Fruit fly (Drosophila melanogaster): ENCODE data around the gene CG15353.

CG15353 gene

DNA sequence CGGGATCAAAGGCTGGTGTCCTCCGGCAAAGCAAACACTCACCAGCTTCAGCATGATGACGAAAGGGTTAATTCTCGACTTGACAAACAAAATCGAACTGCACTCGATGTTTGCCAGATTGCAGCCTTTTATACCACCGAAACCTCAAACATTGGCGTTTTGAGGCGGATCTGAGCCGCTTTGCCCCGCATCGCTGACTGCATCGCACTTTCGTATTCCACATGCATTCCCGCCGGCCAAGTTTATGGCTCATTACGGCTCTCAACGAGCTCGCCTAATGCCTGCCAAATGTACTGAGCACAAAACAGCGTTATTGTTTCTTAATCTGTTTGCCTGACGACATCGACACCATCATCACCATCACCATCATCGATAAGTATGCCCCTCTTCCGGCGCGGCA, at the start of gene CG15353:
Gene CG15353 (minus strand): TSS at position 101 of the 400 bp plus-strand sequence.
- no peak for TF ChIP-seq Hr96 (GFP tag; optimal IDR thresholded peaks at IDR 0.05)
- no peak for TF ChIP-seq CG7101 (tag; optimal IDR thresholded peaks at IDR 0.05)
- TF ChIP-seq CG14711 (tag; optimal IDR thresholded peaks at IDR 0.05), result no peak
- TF ChIP-seq Clk (GFP tag; optimal IDR thresholded peaks at IDR 0.05), result no peak
- TF ChIP-seq cic (GFP tag; optimal IDR thresholded peaks at IDR 0.05), result no peak
- no peak for TF ChIP-seq bab1 (GFP tag; optimal IDR thresholded peaks at IDR 0.05)
- TF ChIP-seq tj (GFP tag; optimal IDR thresholded peaks at IDR 0.05), result no peak
- no peak for TF ChIP-seq CG12768 (GFP tag; optimal IDR thresholded peaks at IDR 0.05)
- TF ChIP-seq toe (GFP tag; optimal IDR thresholded peaks at IDR 0.05), result no peak
- no peak for TF ChIP-seq CG5204 (GFP tag; optimal IDR thresholded peaks at IDR 0.05)
- no peak for TF ChIP-seq pad (GFP tag; optimal IDR thresholded peaks at IDR 0.05)
- no peak for TF ChIP-seq kay (GFP tag; ENCODE audit: borderline replicate concordance)

DNA sequence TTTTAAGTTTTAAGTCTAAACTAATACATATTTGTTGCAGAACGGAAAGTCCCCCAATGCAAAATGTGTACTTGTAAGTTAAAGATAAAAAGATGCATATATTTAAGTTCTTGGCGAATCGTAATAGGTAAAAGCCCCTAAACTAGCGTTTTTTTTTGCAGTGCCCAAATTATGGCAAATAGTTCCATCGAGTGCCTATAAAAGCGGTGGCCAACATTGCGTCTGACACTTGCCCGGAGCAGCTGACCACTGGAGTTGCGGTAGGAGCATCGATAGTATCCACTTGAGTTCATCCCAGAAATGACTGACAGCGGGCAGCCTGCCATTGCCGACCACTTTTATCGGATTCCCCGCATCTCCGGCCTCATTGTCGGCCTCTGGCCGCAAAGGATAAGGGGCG, 47.3 kb upstream of the CG15353 start, which contains the start of gene Or22c:
Gene Or22c (plus strand): TSS at position 301 of the 400 bp plus-strand sequence.
- TF ChIP-seq CG7045 (GFP tag; optimal IDR thresholded peaks at IDR 0.05), result no peak
- TF ChIP-seq kay (GFP tag; ENCODE audit: borderline replicate concordance), result no peak
- no peak for TF ChIP-seq CG12768 (GFP tag; optimal IDR thresholded peaks at IDR 0.05)
- TF ChIP-seq CG7101 (tag; optimal IDR thresholded peaks at IDR 0.05), result no peak
- TF ChIP-seq CG1620 (GFP tag; optimal IDR thresholded peaks at IDR 0.05), result no peak
- no peak for TF ChIP-seq CG5204 (GFP tag; optimal IDR thresholded peaks at IDR 0.05)

DNA sequence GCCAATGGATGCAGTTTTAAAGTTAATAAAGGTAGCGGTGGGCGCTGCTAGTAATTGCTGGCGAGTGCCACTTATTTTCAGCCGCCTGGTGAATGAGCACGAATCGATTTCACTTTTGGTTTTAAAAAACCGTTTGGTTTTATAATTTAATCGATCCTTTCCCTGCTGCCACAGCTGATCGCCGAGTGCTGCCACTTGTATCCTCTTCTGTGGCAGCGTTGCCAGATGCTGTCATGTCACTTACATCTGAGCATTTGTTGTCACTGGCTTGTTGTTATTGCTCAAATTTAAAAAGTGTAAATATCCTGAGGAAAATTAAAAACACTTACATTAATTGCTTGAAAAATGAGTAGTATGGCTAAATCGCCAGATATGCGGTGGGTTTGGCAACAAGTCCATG, 38.3 kb upstream of the CG15353 start, which contains the start of gene Kebab:
Gene Kebab (plus strand): TSS at position 230 of the 400 bp plus-strand sequence.
- TF ChIP-seq Crg-1 (GFP tag; optimal IDR thresholded peaks at IDR 0.05) (no peak), CG7045 (GFP tag; optimal IDR thresholded peaks at IDR 0.05) (no peak), pad (GFP tag; optimal IDR thresholded peaks at IDR 0.05) (no peak), ovo (GFP tag; optimal IDR thresholded peaks at IDR 0.05) (no peak), CG12768 (GFP tag; optimal IDR thresholded peaks at IDR 0.05) (no peak), Mnt (GFP tag; optimal IDR thresholded peaks at IDR 0.05) (no peak), bab1 (GFP tag; optimal IDR thresholded peaks at IDR 0.05) (no peak), kay (GFP tag; ENCODE audit: borderline replicate concordance) (no peak)

DNA sequence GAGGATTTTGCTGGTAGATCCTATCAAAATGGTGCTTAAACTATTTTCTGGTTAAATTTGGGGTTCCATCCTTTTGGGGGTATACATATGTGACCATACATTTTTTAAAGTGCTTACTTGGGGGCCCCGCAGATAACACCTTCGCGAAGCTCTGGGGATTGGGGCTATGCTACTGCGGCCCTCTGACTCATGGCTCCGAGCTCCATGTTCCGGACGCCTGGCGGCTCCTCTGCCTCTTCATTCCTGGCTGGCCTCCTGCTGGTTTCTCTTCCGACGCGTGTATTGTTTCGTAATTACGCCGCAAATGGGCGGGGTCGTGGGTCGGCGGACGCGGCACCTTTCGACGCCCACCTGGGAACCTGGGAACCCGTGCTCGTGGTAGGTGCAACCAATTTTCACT, 37.8 kb upstream of the CG15353 start:
- TF ChIP-seq Hr96 (GFP tag; optimal IDR thresholded peaks at IDR 0.05) (no peak), CG12768 (GFP tag; optimal IDR thresholded peaks at IDR 0.05) (no peak), CG11617 (GFP tag; optimal IDR thresholded peaks at IDR 0.05) (no peak), cnc (optimal IDR thresholded peaks at IDR 0.05) (no peak), pad (GFP tag; optimal IDR thresholded peaks at IDR 0.05) (no peak), Crg-1 (GFP tag; optimal IDR thresholded peaks at IDR 0.05) (no peak), Mnt (GFP tag; optimal IDR thresholded peaks at IDR 0.05) (no peak), tj (GFP tag; optimal IDR thresholded peaks at IDR 0.05) (no peak), cic (GFP tag; optimal IDR thresholded peaks at IDR 0.05) (no peak), Clk (GFP tag; optimal IDR thresholded peaks at IDR 0.05) (no peak), kay (GFP tag; ENCODE audit: borderline replicate concordance) (no peak), CG33017 (tag; optimal IDR thresholded peaks at IDR 0.05) (no peak), bab1 (GFP tag; optimal IDR thresholded peaks at IDR 0.05) (no peak), toe (GFP tag; optimal IDR thresholded peaks at IDR 0.05) (no peak), CG1620 (GFP tag; optimal IDR thresholded peaks at IDR 0.05) (no peak), CG7101 (tag; optimal IDR thresholded peaks at IDR 0.05) (no peak), ovo (GFP tag; optimal IDR thresholded peaks at IDR 0.05) (no peak), CG14711 (tag; optimal IDR thresholded peaks at IDR 0.05) (no peak)

DNA sequence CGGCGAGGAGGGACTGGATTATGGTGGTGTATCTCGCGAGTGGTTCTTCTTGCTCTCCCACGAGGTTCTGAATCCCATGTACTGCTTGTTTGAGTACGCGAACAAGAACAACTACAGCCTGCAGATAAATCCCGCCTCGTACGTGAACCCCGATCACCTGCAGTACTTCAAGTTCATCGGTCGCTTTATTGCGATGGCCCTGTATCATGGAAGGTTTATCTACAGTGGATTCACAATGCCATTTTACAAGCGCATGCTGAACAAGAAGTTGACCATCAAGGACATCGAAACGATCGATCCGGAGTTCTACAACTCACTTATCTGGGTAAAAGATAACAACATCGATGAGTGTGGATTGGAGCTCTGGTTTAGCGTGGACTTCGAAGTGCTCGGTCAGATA, 35.1 kb upstream of the CG15353 start:
- TF ChIP-seq toe (GFP tag; optimal IDR thresholded peaks at IDR 0.05) (no peak), CG14711 (tag; optimal IDR thresholded peaks at IDR 0.05) (no peak), tj (GFP tag; optimal IDR thresholded peaks at IDR 0.05) (no peak), pad (GFP tag; optimal IDR thresholded peaks at IDR 0.05) (no peak), CG7101 (tag; optimal IDR thresholded peaks at IDR 0.05) (no peak), cic (GFP tag; optimal IDR thresholded peaks at IDR 0.05) (no peak), CG11617 (GFP tag; optimal IDR thresholded peaks at IDR 0.05) (no peak), cnc (optimal IDR thresholded peaks at IDR 0.05) (no peak), bab1 (GFP tag; optimal IDR thresholded peaks at IDR 0.05) (no peak), kay (GFP tag; ENCODE audit: borderline replicate concordance) (no peak), CG1620 (GFP tag; optimal IDR thresholded peaks at IDR 0.05) (no peak), CG12768 (GFP tag; optimal IDR thresholded peaks at IDR 0.05) (no peak), CG5204 (GFP tag; optimal IDR thresholded peaks at IDR 0.05) (no peak), Clk (GFP tag; optimal IDR thresholded peaks at IDR 0.05) (no peak), Mnt (GFP tag; optimal IDR thresholded peaks at IDR 0.05) (no peak), Crg-1 (GFP tag; optimal IDR thresholded peaks at IDR 0.05) (no peak), CG33017 (tag; optimal IDR thresholded peaks at IDR 0.05) (no peak), CG7045 (GFP tag; optimal IDR thresholded peaks at IDR 0.05) (no peak), Hr96 (GFP tag; optimal IDR thresholded peaks at IDR 0.05) (no peak), ovo (GFP tag; optimal IDR thresholded peaks at IDR 0.05) (no peak)

DNA sequence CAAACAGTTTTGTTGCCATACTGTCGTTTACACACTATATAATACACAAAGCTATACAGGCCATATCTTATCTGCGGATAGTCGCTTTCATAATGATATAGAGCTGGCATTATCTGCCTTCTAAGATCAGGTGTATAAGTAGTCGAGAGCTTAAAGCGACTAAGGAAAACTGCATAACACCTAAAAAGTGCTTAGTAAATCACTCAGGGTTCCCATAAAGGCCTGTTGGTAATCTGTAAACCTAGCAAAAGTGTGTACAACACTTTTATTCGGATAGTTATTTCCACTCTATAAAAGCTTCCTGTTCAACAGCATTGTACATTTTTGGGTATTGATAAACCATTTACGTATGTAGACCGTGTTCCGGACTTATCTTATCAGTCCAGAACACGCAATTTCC, 32.5 kb upstream of the CG15353 start:
- TF ChIP-seq CG5204 (GFP tag; optimal IDR thresholded peaks at IDR 0.05) (no peak), CG12768 (GFP tag; optimal IDR thresholded peaks at IDR 0.05) (peak; percentile 40), ovo (GFP tag; optimal IDR thresholded peaks at IDR 0.05) (no peak), CG14711 (tag; optimal IDR thresholded peaks at IDR 0.05) (no peak), CG7101 (tag; optimal IDR thresholded peaks at IDR 0.05) (peak; percentile 20), CG11617 (GFP tag; optimal IDR thresholded peaks at IDR 0.05) (no peak), cnc (optimal IDR thresholded peaks at IDR 0.05) (no peak), tj (GFP tag; optimal IDR thresholded peaks at IDR 0.05) (no peak), Mnt (GFP tag; optimal IDR thresholded peaks at IDR 0.05) (peak; percentile 17), toe (GFP tag; optimal IDR thresholded peaks at IDR 0.05) (no peak), CG1620 (GFP tag; optimal IDR thresholded peaks at IDR 0.05) (no peak), kay (GFP tag; ENCODE audit: borderline replicate concordance) (peak; percentile 45), Hr96 (GFP tag; optimal IDR thresholded peaks at IDR 0.05) (no peak), pad (GFP tag; optimal IDR thresholded peaks at IDR 0.05) (peak; percentile 18), Clk (GFP tag; optimal IDR thresholded peaks at IDR 0.05) (no peak), CG7045 (GFP tag; optimal IDR thresholded peaks at IDR 0.05) (no peak), CG33017 (tag; optimal IDR thresholded peaks at IDR 0.05) (peak; percentile 35), bab1 (GFP tag; optimal IDR thresholded peaks at IDR 0.05) (no peak), Crg-1 (GFP tag; optimal IDR thresholded peaks at IDR 0.05) (no peak), cic (GFP tag; optimal IDR thresholded peaks at IDR 0.05) (peak; percentile 11)
